Fruit fly (Drosophila melanogaster): ENCODE measurements around the gene Nfs1.

The Nfs1 gene

DNA sequence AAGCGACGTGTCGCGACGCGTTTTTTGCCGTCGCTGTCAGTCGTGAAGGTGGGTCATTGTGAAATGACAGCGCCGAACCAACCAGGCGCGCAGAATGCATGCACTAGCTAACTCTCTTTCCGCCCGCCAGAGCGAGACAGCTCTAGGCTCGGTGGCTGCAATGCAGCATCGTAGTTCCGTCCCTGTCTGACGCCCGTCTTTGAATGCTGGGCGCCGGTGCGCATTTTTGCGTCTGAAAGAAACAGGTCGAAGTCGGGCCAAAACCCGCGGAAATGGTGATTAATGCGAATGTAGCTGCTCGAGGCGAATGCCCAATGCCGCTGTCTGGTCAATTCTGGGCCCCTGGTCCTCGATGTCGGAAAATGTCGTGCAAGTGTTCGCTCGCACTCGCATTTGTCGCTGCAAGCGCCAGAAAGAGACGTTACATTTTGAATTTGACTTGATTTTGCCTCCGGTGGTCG is 7.9 kb downstream of the Nfs1 start (continued):
- TF ChIP-seq Fer3 (tag; optimal IDR thresholded peaks at IDR 0.05) (peak; percentile 24), CG2712 (tag; optimal IDR thresholded peaks at IDR 0.05) (peak; percentile 66), CG2678 (tag; optimal IDR thresholded peaks at IDR 0.05) (peak; percentile 41), nmo (GFP tag; optimal IDR thresholded peaks at IDR 0.05) (peak; percentile 81), pfk (GFP tag; optimal IDR thresholded peaks at IDR 0.05) (peak; percentile 76), sc (optimal IDR thresholded peaks at IDR 0.05) (no peak), sc (GFP tag; optimal IDR thresholded peaks at IDR 0.05) (peak; percentile 17), CG6854 (GFP tag; optimal IDR thresholded peaks at IDR 0.05) (peak; percentile 80), CG16863 (GFP tag; optimal IDR thresholded peaks at IDR 0.05) (no peak), Spps (tag; optimal IDR thresholded peaks at IDR 0.05) (no peak), CG17359 (tag; optimal IDR thresholded peaks at IDR 0.05) (peak; percentile 42), CG11723 (GFP tag; optimal IDR thresholded peaks at IDR 0.05) (peak; percentile 8), kah (GFP tag; optimal IDR thresholded peaks at IDR 0.05) (peak; percentile 100), Ets97D (GFP tag; optimal IDR thresholded peaks at IDR 0.05) (peak; percentile 0), hkb (optimal IDR thresholded peaks at IDR 0.05) (peak; percentile 57), hkb (GFP tag; IDR thresholded peaks at IDR 0.05) (no peak), CG43689 (GFP tag; IDR thresholded peaks at IDR 0.05) (no peak), CG10543 (GFP tag; optimal IDR thresholded peaks at IDR 0.05) (peak; percentile 100), tna (GFP tag; IDR thresholded peaks at IDR 0.05; ENCODE audit: partially characterized antibody) (no peak), cad (GFP tag; optimal IDR thresholded peaks at IDR 0.05) (no peak), Jarid2 (GFP tag; optimal IDR thresholded peaks at IDR 0.05) (peak; percentile 50), CG12236 (GFP tag; optimal IDR thresholded peaks at IDR 0.05) (peak; percentile 16), zen (tag; optimal IDR thresholded peaks at IDR 0.05) (peak; percentile 88), CG4730 (GFP tag; IDR thresholded peaks at IDR 0.05) (no peak), fd102C (GFP tag; optimal IDR thresholded peaks at IDR 0.05) (peak; percentile 50), jumu (GFP tag; optimal IDR thresholded peaks at IDR 0.05) (peak; percentile 44), Max (GFP tag; optimal IDR thresholded peaks at IDR 0.05) (peak; percentile 26), CG7987 (GFP tag; optimal IDR thresholded peaks at IDR 0.05) (peak; percentile 84), CG11093 (GFP tag; IDR thresholded peaks at IDR 0.05) (peak; percentile 58; the same call in 1 of the 3 replicates), phol (tag; optimal IDR thresholded peaks at IDR 0.05) (peak; percentile 26), gsb-n (tag; optimal IDR thresholded peaks at IDR 0.05) (peak; percentile 19), NFAT (GFP tag; IDR thresholded peaks at IDR 0.05) (no peak), tll (GFP tag; optimal IDR thresholded peaks at IDR 0.05) (peak in 1 of 2 experiments; percentile 92), CG14860 (GFP tag; IDR thresholded peaks at IDR 0.05; ENCODE audit: partially characterized antibody) (no peak), Side (GFP tag; optimal IDR thresholded peaks at IDR 0.05) (peak; percentile 16), CG17829 (tag; optimal IDR thresholded peaks at IDR 0.05) (peak; percentile 85), CG17568 (GFP tag; optimal IDR thresholded peaks at IDR 0.05) (peak; percentile 63), exex (tag; optimal IDR thresholded peaks at IDR 0.05) (peak; percentile 76), CTCF (GFP tag; optimal IDR thresholded peaks at IDR 0.05) (peak; percentile 79), Xbp1 (GFP tag; optimal IDR thresholded peaks at IDR 0.05) (peak; percentile 33), oc (tag; optimal IDR thresholded peaks at IDR 0.05) (peak; percentile 90), CG34376 (GFP tag; optimal IDR thresholded peaks at IDR 0.05) (peak; percentile 98), CG4282 (GFP tag; optimal IDR thresholded peaks at IDR 0.05) (no peak), CG12744 (GFP tag; optimal IDR thresholded peaks at IDR 0.05) (peak; percentile 34), dmrt11E (tag; optimal IDR thresholded peaks at IDR 0.05) (peak; percentile 21), cwo (GFP tag; optimal IDR thresholded peaks at IDR 0.05) (peak; percentile 94), CG17802 (tag; optimal IDR thresholded peaks at IDR 0.05) (no peak), CHES-1-like (GFP tag; optimal IDR thresholded peaks at IDR 0.05) (peak; percentile 45), Ets65A (GFP tag) (no peak), CG12299 (tag; optimal IDR thresholded peaks at IDR 0.05) (no peak)

Data from whole organism, embryonic.